Worm (Caenorhabditis elegans): Measurements from ENCODE around the gene ula-1.

Gene ula-1

DNA sequence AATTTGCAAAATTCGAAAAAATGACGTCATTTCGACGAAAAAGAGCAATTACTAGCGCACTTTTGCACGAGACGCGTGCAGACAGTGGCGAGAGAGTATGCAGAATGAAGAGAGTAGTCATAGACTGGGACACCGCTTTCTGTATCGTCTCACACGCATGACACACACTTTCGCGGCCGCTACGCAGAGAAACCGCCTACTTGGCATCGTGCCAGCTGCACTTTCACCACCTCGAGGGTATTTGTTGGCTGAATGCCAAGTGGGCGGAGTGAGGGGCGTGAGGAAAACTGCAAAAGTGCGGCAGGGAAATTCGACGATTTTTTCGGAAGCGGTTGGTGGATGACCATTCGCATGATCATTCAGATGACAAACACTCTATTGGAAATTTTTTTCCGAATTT lies 20.4 kb downstream of the ula-1 start (continued):
- peak; percentile 87 for TF ChIP-seq cebp-1 (GFP tag; IDR thresholded peaks at IDR 0.05)
- TF ChIP-seq cebp-1 (tag; optimal IDR thresholded peaks at IDR 0.05): peak; percentile 98
- TF ChIP-seq madf-3 (GFP tag; IDR thresholded peaks at IDR 0.05): peak; percentile 95
- TF ChIP-seq D2030.7 (GFP tag; IDR thresholded peaks at IDR 0.05): peak; percentile 41
- TF ChIP-seq ccch-3 (GFP tag; optimal IDR thresholded peaks at IDR 0.05): no peak
- TF ChIP-seq lin-54 (GFP tag; optimal IDR thresholded peaks at IDR 0.05): peak; percentile 96
- peak; percentile 98 for TF ChIP-seq ztf-3 (GFP tag; optimal IDR thresholded peaks at IDR 0.05)
- TF ChIP-seq hrde-1 (tag; optimal IDR thresholded peaks at IDR 0.05; ENCODE audit: borderline replicate concordance): no peak
- TF ChIP-seq ztf-28 (GFP tag; IDR thresholded peaks at IDR 0.05): peak; percentile 86
- TF ChIP-seq unc-130 (GFP tag; optimal IDR thresholded peaks at IDR 0.05): peak; percentile 9
- TF ChIP-seq F22D6.2 (tag; optimal IDR thresholded peaks at IDR 0.05): peak; percentile 93
- TF ChIP-seq lin-35 (GFP tag; optimal IDR thresholded peaks at IDR 0.05): peak in 2 of 3 experiments; percentile 68 to 96
- peak; percentile 75 for TF ChIP-seq hsf-1 (GFP tag; IDR thresholded peaks at IDR 0.05)
- peak; percentile 95 for TF ChIP-seq F52B5.7 (tag; optimal IDR thresholded peaks at IDR 0.05)
- TF ChIP-seq snpc-1.3 (tag; optimal IDR thresholded peaks at IDR 0.05; ENCODE audit: insufficient read depth): no peak
- peak; percentile 84 for TF ChIP-seq pha-4 (tag; optimal IDR thresholded peaks at IDR 0.05)
- TF ChIP-seq egl-44 (GFP tag; IDR thresholded peaks at IDR 0.05): peak; percentile 98
- TF ChIP-seq lin-40 (tag; optimal IDR thresholded peaks at IDR 0.05): peak; percentile 99
- peak; percentile 97 for TF ChIP-seq pbrm-1 (GFP tag; IDR thresholded peaks at IDR 0.05)
- TF ChIP-seq atf-7 (tag; optimal IDR thresholded peaks at IDR 0.05): peak; percentile 100
- peak; percentile 97 for TF ChIP-seq sea-2 (GFP tag; IDR thresholded peaks at IDR 0.05)
- peak; percentile 99 for TF ChIP-seq ztf-22 (GFP tag; optimal IDR thresholded peaks at IDR 0.05)
- no peak for TF ChIP-seq cebp-2 (GFP tag; IDR thresholded peaks at IDR 0.05)
- TF ChIP-seq Y67H2A.10 (GFP tag; conservative IDR thresholded peaks at IDR 0.05): peak; percentile 89
- no peak for TF ChIP-seq nhr-179 (tag; optimal IDR thresholded peaks at IDR 0.05)
- TF ChIP-seq Y56A3A.18 (GFP tag; IDR thresholded peaks at IDR 0.05): peak; percentile 88
- TF ChIP-seq ztf-6 (GFP tag; IDR thresholded peaks at IDR 0.05): peak; percentile 96
- peak; percentile 98 for TF ChIP-seq ekl-4 (GFP tag; IDR thresholded peaks at IDR 0.05)
- peak; percentile 100 for TF ChIP-seq somi-1 (GFP tag; optimal IDR thresholded peaks at IDR 0.05)
- TF ChIP-seq bed-2 (GFP tag; IDR thresholded peaks at IDR 0.05): peak; percentile 86
- TF ChIP-seq repo-1 (tag; optimal IDR thresholded peaks at IDR 0.05): peak; percentile 97
- TF ChIP-seq rec-8 (tag; optimal IDR thresholded peaks at IDR 0.05): no peak
- peak; percentile 96 for TF ChIP-seq Y95B8A.8 (GFP tag; IDR thresholded peaks at IDR 0.05)
- TF ChIP-seq B0336.3 (GFP tag; IDR thresholded peaks at IDR 0.05): peak; percentile 100
- peak; percentile 86; the same call in 1 of the 2 replicates for TF ChIP-seq bed-1 (GFP tag; IDR thresholded peaks at IDR 0.05)
- peak; percentile 100 for TF ChIP-seq chd-7 (tag; optimal IDR thresholded peaks at IDR 0.05)
- TF ChIP-seq F39B2.1 (GFP tag; IDR thresholded peaks at IDR 0.05): no peak
- peak; percentile 97 for TF ChIP-seq mcd-1 (GFP tag; IDR thresholded peaks at IDR 0.05)
- peak; percentile 66 for TF ChIP-seq efl-1 (GFP tag; optimal IDR thresholded peaks at IDR 0.05)
- TF ChIP-seq ceh-58 (GFP tag; IDR thresholded peaks at IDR 0.05): peak; percentile 84; the same call in 1 of the 2 replicates
- TF ChIP-seq nhr-90 (tag; optimal IDR thresholded peaks at IDR 0.05): peak; percentile 97
- peak; percentile 96 for TF ChIP-seq rcor-1 (GFP tag; IDR thresholded peaks at IDR 0.05)
- peak; percentile 47 for TF ChIP-seq madf-8 (GFP tag; conservative IDR thresholded peaks at IDR 0.05)
- peak; percentile 41 for TF ChIP-seq F23B12.7 (tag; optimal IDR thresholded peaks at IDR 0.05; ENCODE audit: insufficient read depth)
- peak; percentile 48 for TF ChIP-seq mel-28 (tag; optimal IDR thresholded peaks at IDR 0.05; ENCODE audit: borderline replicate concordance)
- peak; percentile 100 for TF ChIP-seq C06A6.2 (GFP tag; conservative IDR thresholded peaks at IDR 0.05)
- TF ChIP-seq tbp1 (GFP tag; optimal IDR thresholded peaks at IDR 0.05): peak; percentile 77
- TF ChIP-seq ceh-27 (GFP tag; optimal IDR thresholded peaks at IDR 0.05): peak; percentile 100

Data from whole organism, young adult.